Worm (Caenorhabditis elegans) whole organism, L2 larva: ENCODE measurements around the gene dpy-2.

Experiments used
- egl-27 ChIP-seq: sonication (generic microtip); optimal IDR thresholded peaks from 3 replicates; lab custom pipeline; 2017; ENCODE audit warnings: missing biosample characterization, missing genetic modification reagents, missing genetic modification characterization
- lin-13 ChIP-seq: fragments of 150-350 bp; optimal IDR thresholded peaks from 2 replicates; lab custom pipeline; 2014; ENCODE audit warnings: missing biosample characterization, missing genetic modification reagents, missing genetic modification characterization
- mdl-1 ChIP-seq, 2 experiments: fragments of 150-350 bp in 1 of 2; sonication (generic microtip) in 1 of 2; optimal IDR thresholded peaks; 2 replicates each; lab custom pipeline; 2017; ENCODE audit warnings: missing biosample characterization in 2 of 2, missing genetic modification characterization in 2 of 2
- unc-39 ChIP-seq: fragments of 150-350 bp; optimal IDR thresholded peaks from 2 replicates; lab custom pipeline; 2014; ENCODE audit warnings: missing biosample characterization, missing genetic modification characterization
- unc-62 ChIP-seq: fragments of 150-350 bp; optimal IDR thresholded peaks from 2 replicates; lab custom pipeline; 2014; ENCODE audit warnings: missing biosample characterization, missing genetic modification reagents, missing genetic modification characterization

DNA sequence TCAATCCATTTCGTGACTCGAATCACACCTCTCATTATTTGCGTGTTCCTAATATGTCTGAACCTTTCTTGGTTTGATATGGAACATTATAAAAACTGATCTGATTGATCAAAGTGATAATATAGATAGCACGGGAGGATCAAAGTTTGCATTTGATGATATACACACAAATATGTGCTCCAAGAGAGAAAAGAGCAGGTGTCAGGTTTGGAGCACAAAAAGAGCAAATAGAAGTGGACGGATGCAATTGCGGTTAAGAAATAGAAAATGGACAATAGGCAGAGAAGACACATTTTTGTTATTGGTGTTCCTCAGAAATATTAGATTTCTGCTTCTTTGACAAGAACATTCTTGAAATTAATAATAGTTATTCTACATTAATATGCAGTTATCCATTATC lies 15.3 kb upstream of the dpy-2 start, which contains the start of gene C18H9.1:
- TF ChIP-seq unc-39 (tag; lab: Kevin White, UChicago) = no peak
- no peak for TF ChIP-seq mdl-1 (tag; optimal IDR thresholded peaks at IDR 0.05; lab: Kevin White, UChicago)
- no peak for TF ChIP-seq egl-27 (tag; lab: Kevin White, UChicago)
- TF ChIP-seq lin-13 (GFP tag; lab: Kevin White, UChicago) = no peak
- no peak for TF ChIP-seq unc-62 (GFP tag; lab: Kevin White, UChicago)
